Fruit fly (Drosophila melanogaster): Measurements from ENCODE around the gene RpS5a.

RpS5a gene

DNA sequence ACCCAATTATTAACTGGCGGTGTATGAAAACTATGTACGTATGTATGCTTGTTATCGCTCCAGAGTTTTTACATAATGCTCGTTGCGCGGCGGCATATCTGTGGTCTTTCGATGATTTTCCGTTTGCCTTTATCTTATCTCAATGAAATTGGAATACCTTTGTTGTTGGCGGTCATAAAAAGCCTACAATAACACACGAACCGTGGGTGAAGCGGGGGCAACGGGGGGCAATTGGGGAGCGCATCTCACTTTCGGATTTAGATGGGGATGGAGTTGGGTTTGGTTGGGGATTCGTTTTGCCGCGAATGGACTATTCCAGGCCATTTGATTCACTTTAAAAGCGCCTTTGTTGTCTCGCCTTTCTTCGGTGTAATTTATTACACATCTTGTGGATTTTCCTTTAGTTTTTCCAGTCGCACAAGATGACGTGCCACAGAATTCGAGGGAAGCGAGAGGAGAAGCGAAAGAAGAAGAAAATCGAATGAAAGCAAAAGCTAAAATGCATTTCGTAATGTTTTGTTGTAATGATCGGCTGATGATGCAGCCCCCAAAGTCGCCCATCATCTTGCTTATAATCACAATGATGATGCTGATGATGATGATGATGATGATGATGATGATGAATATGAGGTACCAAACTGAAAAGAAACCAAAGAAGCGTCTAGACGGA lies 25.5 kb downstream of the RpS5a start (continued):
- TF ChIP-seq pho (GFP tag; optimal IDR thresholded peaks at IDR 0.05) (no peak), pnt (GFP tag; optimal IDR thresholded peaks at IDR 0.05) (no peak), sd (tag; optimal IDR thresholded peaks at IDR 0.05) (peak; percentile 48), CG14860 (GFP tag; IDR thresholded peaks at IDR 0.05; ENCODE audit: partially characterized antibody) (no peak), sug (tag; optimal IDR thresholded peaks at IDR 0.05) (peak; percentile 49), sim (GFP tag; IDR thresholded peaks at IDR 0.05) (no peak), hth (optimal IDR thresholded peaks at IDR 0.05) (no peak), CG4360 (GFP tag; IDR thresholded peaks at IDR 0.05) (peak; percentile 46; the same call in 1 of the 2 replicates), zf30C (GFP tag; optimal IDR thresholded peaks at IDR 0.05) (no peak), CG16863 (GFP tag; optimal IDR thresholded peaks at IDR 0.05) (no peak), ato (GFP tag; IDR thresholded peaks at IDR 0.05; ENCODE audit: partially characterized antibody) (no peak), CG12769 (tag; optimal IDR thresholded peaks at IDR 0.05) (peak; percentile 29), CG3407 (GFP tag; optimal IDR thresholded peaks at IDR 0.05) (no peak), MBD-R2 (GFP tag; IDR thresholded peaks at IDR 0.05) (no peak), insv (GFP tag; optimal IDR thresholded peaks at IDR 0.05) (no peak), ken (GFP tag; IDR thresholded peaks at IDR 0.05) (no peak), Oaz (GFP tag; IDR thresholded peaks at IDR 0.05) (no peak), wor (GFP tag; IDR thresholded peaks at IDR 0.05) (no peak), CG4617 (GFP tag; optimal IDR thresholded peaks at IDR 0.05; ENCODE audit: borderline replicate concordance) (no peak), CG31224 (GFP tag; IDR thresholded peaks at IDR 0.05) (no peak), Trl (optimal IDR thresholded peaks at IDR 0.05) (no peak), Trl (GFP tag; optimal IDR thresholded peaks at IDR 0.05) (no peak), Bteb2 (GFP tag; optimal IDR thresholded peaks at IDR 0.05) (no peak), ssp (GFP tag; IDR thresholded peaks at IDR 0.05) (no peak), Kr (GFP tag; optimal IDR thresholded peaks at IDR 0.05) (no peak), hb (GFP tag; IDR thresholded peaks at IDR 0.05; ENCODE audit: partially characterized antibody) (no peak), Sox102F (GFP tag; optimal IDR thresholded peaks at IDR 0.05) (peak; percentile 13), CG33557 (GFP tag; optimal IDR thresholded peaks at IDR 0.05) (peak; percentile 6), zen2 (GFP tag; IDR thresholded peaks at IDR 0.05; ENCODE audit: partially characterized antibody) (no peak), nerfin-2 (GFP tag; IDR thresholded peaks at IDR 0.05; ENCODE audit: partially characterized antibody) (no peak), CG2199 (GFP tag; IDR thresholded peaks at IDR 0.05) (peak; percentile 38; the same call in 1 of the 3 replicates), CHES-1-like (GFP tag; optimal IDR thresholded peaks at IDR 0.05) (no peak), CG2116 (GFP tag; optimal IDR thresholded peaks at IDR 0.05) (no peak), pros (GFP tag; optimal IDR thresholded peaks at IDR 0.05) (peak; percentile 64), Side (GFP tag; optimal IDR thresholded peaks at IDR 0.05) (no peak), Aef1 (GFP tag; IDR thresholded peaks at IDR 0.05) (0 out of 3 replicates have a peak, but pooled peaks have one; percentile 22), E2f2 (GFP tag; IDR thresholded peaks at IDR 0.05) (no peak), chif (GFP tag; optimal IDR thresholded peaks at IDR 0.05) (no peak), gcm (GFP tag; optimal IDR thresholded peaks at IDR 0.05) (no peak), cad (GFP tag; optimal IDR thresholded peaks at IDR 0.05) (no peak), en (GFP tag; optimal IDR thresholded peaks at IDR 0.05) (no peak), CG4730 (GFP tag; IDR thresholded peaks at IDR 0.05) (no peak), crol (GFP tag; IDR thresholded peaks at IDR 0.05) (peak; percentile 88), cwo (GFP tag; optimal IDR thresholded peaks at IDR 0.05) (no peak), dimm (GFP tag; IDR thresholded peaks at IDR 0.05) (no peak), repo (GFP tag; optimal IDR thresholded peaks at IDR 0.05) (no peak), mirr (GFP tag; optimal IDR thresholded peaks at IDR 0.05) (peak; percentile 29), CTCF (GFP tag; optimal IDR thresholded peaks at IDR 0.05) (no peak), br (optimal IDR thresholded peaks at IDR 0.05) (no peak), gem (tag; optimal IDR thresholded peaks at IDR 0.05) (no peak), CG4424 (GFP tag; optimal IDR thresholded peaks at IDR 0.05) (no peak)

Measured in whole organism, embryonic.